Worm (Caenorhabditis elegans): ENCODE measurements around the gene dop-3.

Gene dop-3

DNA sequence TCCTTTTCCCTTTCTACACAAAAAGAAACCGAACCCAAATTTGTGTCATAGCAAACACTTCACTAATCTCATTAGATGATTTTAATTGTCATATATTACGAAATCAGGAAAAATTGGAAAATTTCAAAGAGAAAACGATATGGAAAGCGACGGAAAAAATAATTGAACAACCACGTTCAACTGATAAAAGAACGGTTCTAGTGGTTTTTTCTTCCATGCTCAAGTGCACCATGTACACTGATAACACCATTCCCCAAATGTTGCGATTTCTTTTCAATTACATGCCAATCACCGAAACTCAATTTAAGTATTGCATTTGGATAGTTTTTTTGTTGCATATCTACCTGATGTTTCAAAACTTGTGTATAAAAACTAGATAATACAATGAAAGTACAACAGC is 38.9 kb downstream of the dop-3 start:
- peak; percentile 4 for TF ChIP-seq pha-4 (tag; optimal IDR thresholded peaks at IDR 0.05)
- TF ChIP-seq elt-2 (tag; optimal IDR thresholded peaks at IDR 0.05): peak; percentile 93
- peak; percentile 21 for TF ChIP-seq pqm-1 (tag; optimal IDR thresholded peaks at IDR 0.05)
- TF ChIP-seq aly-2 (tag; optimal IDR thresholded peaks at IDR 0.05): no peak

DNA sequence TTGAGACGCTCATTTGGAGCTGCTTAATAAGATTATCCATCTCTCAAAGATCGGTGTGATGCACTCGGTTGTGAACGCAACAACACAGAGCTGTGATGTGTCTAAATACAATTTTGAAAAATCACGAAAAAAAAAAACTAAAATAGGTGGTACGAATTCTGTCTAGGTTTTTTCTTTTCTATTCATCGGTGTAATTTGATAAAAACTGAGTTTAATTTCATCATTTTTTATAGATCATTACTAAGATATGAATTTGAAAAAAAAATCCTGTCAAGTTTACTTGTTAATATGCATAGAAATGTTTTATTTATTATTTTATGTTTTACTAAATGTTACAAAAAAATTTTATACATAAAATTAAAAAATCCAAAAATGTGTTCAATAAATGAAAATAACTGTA is 39.5 kb downstream of the dop-3 start, which contains the start of gene ceh-60:
ceh-60 (minus strand) TSS at position 101 of the 400 bp plus-strand sequence.
- no peak for TF ChIP-seq nhr-11 (tag; optimal IDR thresholded peaks at IDR 0.05)
- TF ChIP-seq R02D3.7 (tag; optimal IDR thresholded peaks at IDR 0.05): no peak
- TF ChIP-seq nhr-43 (tag; optimal IDR thresholded peaks at IDR 0.05; ENCODE audit: poor library complexity, severe bottlenecking): no peak

DNA sequence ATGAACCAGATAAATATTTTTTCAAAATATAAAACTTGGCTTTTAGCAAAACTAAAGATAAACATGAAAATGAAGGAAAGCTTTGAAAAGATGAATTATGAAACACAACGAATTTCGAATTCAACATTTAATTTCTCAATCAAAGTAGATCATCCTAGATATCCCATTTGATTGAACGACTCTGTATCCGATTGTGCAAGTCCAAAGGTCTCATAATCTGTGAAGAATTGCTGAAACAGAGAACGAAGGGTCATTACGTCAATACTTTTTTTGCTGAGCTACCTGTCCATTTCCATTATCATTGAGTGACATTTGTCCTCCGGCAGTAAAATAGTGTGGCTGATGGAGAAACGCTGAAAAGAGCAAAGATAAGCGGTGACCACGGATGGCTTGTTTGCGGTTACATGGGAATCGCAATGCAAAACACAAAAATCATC is 46.9 kb downstream of the dop-3 start:
- TF ChIP-seq eor-1 (tag; optimal IDR thresholded peaks at IDR 0.05) (no peak), hmg-11 (tag; optimal IDR thresholded peaks at IDR 0.05) (no peak), nhr-77 (tag; optimal IDR thresholded peaks at IDR 0.05) (no peak), mml-1 (tag; optimal IDR thresholded peaks at IDR 0.05) (no peak), ceh-16 (tag; optimal IDR thresholded peaks at IDR 0.05) (no peak), elt-1 (tag; optimal IDR thresholded peaks at IDR 0.05) (no peak), ceh-28 (tag; optimal IDR thresholded peaks at IDR 0.05) (no peak), ama-1 (optimal IDR thresholded peaks at IDR 0.05) (peak; percentile 15), ZK546.5 (tag; optimal IDR thresholded peaks at IDR 0.05) (no peak), fkh-2 (tag; optimal IDR thresholded peaks at IDR 0.05) (no peak), pha-4 (tag; optimal IDR thresholded peaks at IDR 0.05) (peak; percentile 36), ztf-4 (tag; optimal IDR thresholded peaks at IDR 0.05) (no peak), pqm-1 (tag; optimal IDR thresholded peaks at IDR 0.05) (peak; percentile 90), elt-2 (tag; optimal IDR thresholded peaks at IDR 0.05) (peak; percentile 93), fkh-10 (GFP tag; optimal IDR thresholded peaks at IDR 0.05) (no peak), unc-62 (GFP tag; optimal IDR thresholded peaks at IDR 0.05) (no peak), jun-1 (tag; optimal IDR thresholded peaks at IDR 0.05) (peak; percentile 59)

DNA sequence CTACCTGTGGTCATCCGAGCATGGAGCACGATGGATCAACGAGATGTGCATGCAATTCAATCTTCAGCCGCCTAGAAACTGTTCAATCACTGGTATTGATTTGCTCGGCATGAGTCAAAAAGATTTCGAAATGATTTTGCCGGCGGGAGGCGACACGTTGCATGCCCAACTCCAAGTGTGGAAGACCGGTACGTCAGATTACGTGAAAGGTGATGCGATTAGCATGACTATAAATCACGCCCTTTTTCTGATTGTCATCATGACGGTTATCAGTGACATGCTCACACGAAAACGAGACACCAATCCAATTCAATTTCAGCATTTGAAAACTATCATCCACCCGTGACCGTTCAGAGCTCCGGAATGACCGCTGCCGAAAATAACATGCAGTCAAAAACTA is 48.9 kb downstream of the dop-3 start:
- TF ChIP-seq skn-1 (tag; optimal IDR thresholded peaks at IDR 0.05) (peak; percentile 82), ceh-82 (tag; optimal IDR thresholded peaks at IDR 0.05) (no peak), pqm-1 (tag; optimal IDR thresholded peaks at IDR 0.05) (peak; percentile 41), nhr-76 (tag; optimal IDR thresholded peaks at IDR 0.05) (no peak), elt-2 (tag; optimal IDR thresholded peaks at IDR 0.05) (peak; percentile 80), nhr-237 (tag; optimal IDR thresholded peaks at IDR 0.05) (no peak), ztf-4 (tag; optimal IDR thresholded peaks at IDR 0.05) (no peak), nhr-43 (tag; optimal IDR thresholded peaks at IDR 0.05; ENCODE audit: poor library complexity, severe bottlenecking) (peak; percentile 5)

DNA sequence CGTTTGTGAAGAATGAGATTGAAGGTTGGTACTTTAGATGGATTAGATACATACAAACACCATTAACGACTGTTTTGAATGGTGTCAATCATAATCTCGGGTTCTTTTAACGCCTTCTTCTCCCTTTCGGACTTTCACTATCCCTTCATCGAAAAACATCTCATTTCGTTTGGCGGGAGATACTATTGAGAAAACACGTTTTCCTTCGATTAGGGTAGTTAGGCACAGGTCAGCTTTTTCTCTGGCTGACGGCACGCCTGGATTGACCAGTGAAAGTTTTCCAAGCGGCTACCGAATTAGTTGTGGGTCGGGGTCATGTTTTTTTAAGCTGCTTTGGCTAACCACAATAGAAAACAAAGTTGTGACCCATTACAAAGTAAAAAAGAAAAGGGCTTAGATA is 49.6 kb downstream of the dop-3 start:
- TF ChIP-seq mdl-1 (tag; optimal IDR thresholded peaks at IDR 0.05) (no peak), nhr-23 (tag; optimal IDR thresholded peaks at IDR 0.05) (peak; percentile 79)

DNA sequence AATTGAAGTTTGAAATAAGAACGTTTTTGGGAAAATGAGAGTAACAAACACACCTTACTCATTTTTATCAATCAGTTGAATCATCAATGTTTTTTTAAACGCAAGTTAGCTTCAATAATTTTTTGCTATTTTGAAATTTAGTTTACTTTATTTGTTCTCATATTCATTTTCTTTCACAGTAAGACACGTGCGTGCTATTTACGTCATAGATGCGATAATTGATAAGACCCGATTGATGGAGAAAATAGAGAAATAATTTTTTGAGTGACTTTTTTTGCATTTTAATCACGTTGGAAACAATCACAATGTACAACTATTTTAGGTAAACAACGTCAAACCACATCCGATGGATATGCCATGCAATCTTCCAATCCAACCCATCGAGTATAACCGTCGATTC is 50.1 kb downstream of the dop-3 start:
- TF ChIP-seq mdl-1 (tag; optimal IDR thresholded peaks at IDR 0.05) (no peak), skn-1 (tag; optimal IDR thresholded peaks at IDR 0.05) (no peak), nhr-28 (tag; optimal IDR thresholded peaks at IDR 0.05) (no peak), fos-1 (tag; optimal IDR thresholded peaks at IDR 0.05) (no peak), nhr-12 (tag; optimal IDR thresholded peaks at IDR 0.05) (no peak), ceh-9 (tag; optimal IDR thresholded peaks at IDR 0.05) (no peak), ceh-82 (tag; optimal IDR thresholded peaks at IDR 0.05) (no peak), unc-62 (GFP tag; optimal IDR thresholded peaks at IDR 0.05) (no peak), nhr-237 (tag; optimal IDR thresholded peaks at IDR 0.05) (no peak), nhr-25 (tag; optimal IDR thresholded peaks at IDR 0.05) (no peak), nhr-23 (tag; optimal IDR thresholded peaks at IDR 0.05) (no peak), ceh-16 (tag; optimal IDR thresholded peaks at IDR 0.05) (no peak), jun-1 (tag; optimal IDR thresholded peaks at IDR 0.05) (no peak), ztf-11 (tag; optimal IDR thresholded peaks at IDR 0.05) (no peak), daf-12 (tag; optimal IDR thresholded peaks at IDR 0.05) (no peak), ZK546.5 (tag; optimal IDR thresholded peaks at IDR 0.05) (no peak), elt-2 (tag; optimal IDR thresholded peaks at IDR 0.05) (peak; percentile 65), nhr-77 (tag; optimal IDR thresholded peaks at IDR 0.05) (no peak), pha-4 (tag; optimal IDR thresholded peaks at IDR 0.05) (peak; percentile 29), pqm-1 (tag; optimal IDR thresholded peaks at IDR 0.05) (peak; percentile 45), elt-3 (tag; optimal IDR thresholded peaks at IDR 0.05) (no peak), zag-1 (tag; optimal IDR thresholded peaks at IDR 0.05) (no peak), ceh-28 (tag; optimal IDR thresholded peaks at IDR 0.05) (no peak)

Measured in whole organism, L3 larva.